Fruit fly (Drosophila melanogaster) whole organism, embryonic: Measurements from ENCODE around the gene ClpX.

Source experiments
- Atf-2 ChIP-seq: fragments of 200-800 bp; sonication (Bioruptor generic); optimal IDR thresholded peaks from 2 replicates; lab custom pipeline; 2016; ENCODE audit warnings: missing biosample characterization, missing genetic modification characterization
- BEAF-32 ChIP-seq: fragments of 200-800 bp; sonication (Bioruptor generic); optimal IDR thresholded peaks from 3 replicates; lab custom pipeline; 2017; ENCODE audit warnings: missing biosample characterization, missing genetic modification characterization, mild to moderate bottlenecking, moderate library complexity, missing genetic modification reagents
- CG10543 ChIP-seq: fragments of 200-800 bp; sonication (Bioruptor generic); optimal IDR thresholded peaks from 3 replicates; lab custom pipeline; 2017; ENCODE audit warnings: missing biosample characterization, mild to moderate bottlenecking, missing genetic modification characterization, moderate library complexity
- CG10979 ChIP-seq: fragments of 200-800 bp; sonication (Bioruptor generic); optimal IDR thresholded peaks from 2 replicates; lab custom pipeline; 2018; ENCODE audit warnings: missing biosample characterization, mild to moderate bottlenecking, missing genetic modification characterization, moderate library complexity
- CG11093 ChIP-seq: fragments of 200-800 bp; sonication (Bioruptor generic); IDR thresholded peaks from 3 replicates; pipeline ENCODE4 v1.3.6; 2022; ENCODE audit warnings: missing biosample characterization, missing genetic modification characterization
- CG11398 ChIP-seq: fragments of 200-800 bp; sonication (Bioruptor generic); optimal IDR thresholded peaks from 2 replicates; lab custom pipeline; 2016; ENCODE audit warnings: missing biosample characterization, missing genetic modification characterization
- CG12236 ChIP-seq: fragments of 200-800 bp; sonication (Bioruptor generic); optimal IDR thresholded peaks from 2 replicates; lab custom pipeline; 2016; ENCODE audit warnings: missing biosample characterization, missing genetic modification characterization
- CG13894 ChIP-seq: fragments of 200-800 bp; sonication (Bioruptor generic); optimal IDR thresholded peaks from 3 replicates; lab custom pipeline; 2018; ENCODE audit warnings: missing biosample characterization, mild to moderate bottlenecking, missing genetic modification characterization, moderate library complexity
- CG14667 ChIP-seq: fragments of 200-800 bp; sonication (Bioruptor generic); IDR thresholded peaks from 2 replicates; pipeline ENCODE4 v1.3.6; 2022; ENCODE audit warnings: missing biosample characterization, missing genetic modification characterization
- CG15514 ChIP-seq: fragments of 200-800 bp; sonication (Bioruptor generic); optimal IDR thresholded peaks from 3 replicates; lab custom pipeline; 2017; ENCODE audit warnings: missing biosample characterization, missing genetic modification characterization, mild to moderate bottlenecking, moderate library complexity, missing genetic modification reagents
- CG17359 ChIP-seq: fragments of 200-800 bp; sonication (Bioruptor generic); optimal IDR thresholded peaks from 3 replicates; lab custom pipeline; 2018; ENCODE audit warnings: missing biosample characterization, mild to moderate bottlenecking, missing genetic modification characterization, moderate library complexity
- CG17568 ChIP-seq: fragments of 200-800 bp; sonication (Bioruptor generic); optimal IDR thresholded peaks from 2 replicates; lab custom pipeline; 2018; ENCODE audit warnings: missing biosample characterization, mild to moderate bottlenecking, missing genetic modification characterization, moderate library complexity
- CG2712 ChIP-seq: fragments of 200-800 bp; optimal IDR thresholded peaks from 3 replicates; lab custom pipeline; 2019; ENCODE audit warnings: missing biosample characterization, mild to moderate bottlenecking, missing genetic modification characterization, moderate library complexity
- CG6813 ChIP-seq: fragments of 200-800 bp; sonication (Bioruptor generic); optimal IDR thresholded peaks from 2 replicates; lab custom pipeline; 2017; ENCODE audit warnings: missing biosample characterization, missing genetic modification characterization, mild to moderate bottlenecking, moderate library complexity, missing genetic modification reagents
- CG7372 ChIP-seq: fragments of 200-800 bp; sonication (Bioruptor generic); IDR thresholded peaks from 2 replicates; pipeline ENCODE4 v1.3.6; 2022; ENCODE audit warnings: missing biosample characterization, missing genetic modification characterization
- CG7987 ChIP-seq: fragments of 200-800 bp; sonication (Bioruptor generic); optimal IDR thresholded peaks from 2 replicates; lab custom pipeline; 2018; ENCODE audit warnings: missing biosample characterization, mild to moderate bottlenecking, missing genetic modification characterization, moderate library complexity
- CG8944 ChIP-seq: fragments of 200-800 bp; sonication (Bioruptor generic); optimal IDR thresholded peaks from 3 replicates; lab custom pipeline; 2016; ENCODE audit warnings: missing biosample characterization, missing genetic modification characterization
- CHES-1-like ChIP-seq: fragments of 200-800 bp; sonication (Bioruptor generic); optimal IDR thresholded peaks from 2 replicates; lab custom pipeline; 2016; ENCODE audit warnings: missing biosample characterization, missing genetic modification characterization
- Dek ChIP-seq: fragments of 200-800 bp; sonication (Bioruptor generic); optimal IDR thresholded peaks from 3 replicates; lab custom pipeline; 2019; ENCODE audit warnings: missing biosample characterization, mild to moderate bottlenecking, missing genetic modification characterization, moderate library complexity
- HHEX ChIP-seq: fragments of 200-800 bp; sonication (Bioruptor generic); optimal IDR thresholded peaks from 3 replicates; lab custom pipeline; 2017; ENCODE audit warnings: missing biosample characterization, mild to moderate bottlenecking, missing genetic modification characterization, missing genetic modification reagents
- HmgZ ChIP-seq: fragments of 200-800 bp; sonication (Bioruptor generic); optimal IDR thresholded peaks from 2 replicates; lab custom pipeline; 2018; ENCODE audit warnings: missing biosample characterization, mild to moderate bottlenecking, missing genetic modification characterization
- Med ChIP-seq: fragments of 200-800 bp; sonication (Bioruptor generic); peaks from one replicate; lab custom pipeline; 2016; ENCODE audit warnings: missing biosample characterization, missing genetic modification characterization, mild to moderate bottlenecking, inconsistent platforms, moderate library complexity
- Meics ChIP-seq: fragments of 200-800 bp; sonication (Bioruptor generic); optimal IDR thresholded peaks from 2 replicates; lab custom pipeline; 2017; ENCODE audit warnings: missing biosample characterization, mild to moderate bottlenecking, missing genetic modification characterization
- Pdp1 ChIP-seq, 2 experiments: fragments of 200-800 bp; sonication (Bioruptor generic); optimal IDR thresholded peaks; 3 replicates each; lab custom pipeline; 2016; ENCODE audit warnings: missing biosample characterization in 2 of 2, missing genetic modification characterization in 2 of 2, mild to moderate bottlenecking in 1 of 2, moderate library complexity in 1 of 2
- Rx ChIP-seq: fragments of 200-800 bp; sonication (Bioruptor generic); IDR thresholded peaks from 2 replicates; pipeline ENCODE4 v1.3.6; 2022; ENCODE audit warnings: missing biosample characterization, missing genetic modification characterization
- Ssrp ChIP-seq: fragments of 200-800 bp; sonication (Bioruptor generic); optimal IDR thresholded peaks from 2 replicates; lab custom pipeline; 2018; ENCODE audit warnings: missing biosample characterization, mild to moderate bottlenecking, missing genetic modification characterization, moderate library complexity
- ato ChIP-seq: fragments of 200-800 bp; sonication (Bioruptor generic); IDR thresholded peaks from 2 replicates; pipeline ENCODE4 v1.3.6; 2022; ENCODE audit warnings: missing biosample characterization, missing genetic modification characterization; ENCODE audit not compliant: partially characterized antibody
- bcd ChIP-seq: fragments of 200-800 bp; sonication (Bioruptor generic); optimal IDR thresholded peaks from 2 replicates; lab custom pipeline; 2017; ENCODE audit warnings: missing biosample characterization, mild to moderate bottlenecking, missing genetic modification characterization
- cad ChIP-seq: fragments of >200 bp; optimal IDR thresholded peaks from 2 replicates; lab custom pipeline; 2017; ENCODE audit warnings: missing biosample characterization, missing genetic modification characterization
- dati ChIP-seq: fragments of 200-800 bp; sonication (Bioruptor generic); IDR thresholded peaks from 2 replicates; pipeline ENCODE4 v1.3.6; 2022; ENCODE audit warnings: missing biosample characterization, missing genetic modification characterization
- dpn ChIP-seq, 2 experiments: fragments of 200-800 bp; sonication (Bioruptor generic); optimal IDR thresholded peaks; 3 replicates each; lab custom pipeline; 2016; ENCODE audit warnings: missing biosample characterization in 2 of 2, missing genetic modification characterization in 2 of 2
- dysf ChIP-seq: fragments of 200-800 bp; sonication (Bioruptor generic); IDR thresholded peaks from 3 replicates; pipeline ENCODE4 v1.3.6; 2022; ENCODE audit warnings: missing biosample characterization, missing genetic modification characterization
- exex ChIP-seq: fragments of 200-800 bp; sonication (Bioruptor generic); optimal IDR thresholded peaks from 4 replicates; lab custom pipeline; 2018; ENCODE audit warnings: missing biosample characterization, mild to moderate bottlenecking, missing genetic modification characterization, moderate library complexity
- insv ChIP-seq, 2 experiments: fragments of 200-800 bp; sonication (Bioruptor generic); optimal IDR thresholded peaks; 3 replicates each; lab custom pipeline; 2016 to 2018; ENCODE audit warnings: missing biosample characterization in 2 of 2, missing genetic modification characterization in 2 of 2
- lilli ChIP-seq: fragments of 200-800 bp; sonication (Bioruptor generic); optimal IDR thresholded peaks from 3 replicates; lab custom pipeline; 2016; ENCODE audit warnings: missing biosample characterization, missing genetic modification characterization
- mam ChIP-seq: fragments of 200-800 bp; sonication (Bioruptor generic); optimal IDR thresholded peaks from 3 replicates; lab custom pipeline; 2016; ENCODE audit warnings: missing biosample characterization, missing genetic modification characterization
- mld ChIP-seq: fragments of 200-800 bp; sonication (Bioruptor generic); IDR thresholded peaks from 3 replicates; pipeline ENCODE4 v1.3.6; 2022; ENCODE audit warnings: missing biosample characterization, missing genetic modification characterization; ENCODE audit not compliant: partially characterized antibody
- nau ChIP-seq: fragments of 200-800 bp; sonication (Bioruptor generic); optimal IDR thresholded peaks from 3 replicates; lab custom pipeline; 2017; ENCODE audit warnings: missing biosample characterization, mild to moderate bottlenecking, missing genetic modification characterization, missing genetic modification reagents
- nom ChIP-seq: fragments of 200-800 bp; sonication (Bioruptor generic); optimal IDR thresholded peaks from 2 replicates; lab custom pipeline; 2017; ENCODE audit warnings: missing biosample characterization, missing genetic modification characterization, mild to moderate bottlenecking, moderate library complexity, missing genetic modification reagents
- otp ChIP-seq: fragments of 200-800 bp; sonication (Bioruptor generic); IDR thresholded peaks from 3 replicates; pipeline ENCODE4, ENCODE4 v1.3.6; 2022; ENCODE audit warnings: missing biosample characterization, missing genetic modification characterization
- pfk ChIP-seq: fragments of 200-800 bp; sonication (Bioruptor generic); optimal IDR thresholded peaks from 2 replicates; lab custom pipeline; 2018; ENCODE audit warnings: missing biosample characterization, mild to moderate bottlenecking, missing genetic modification characterization, moderate library complexity
- pnt ChIP-seq: fragments of 200-800 bp; sonication (Bioruptor generic); optimal IDR thresholded peaks from 3 replicates; lab custom pipeline; 2016; ENCODE audit warnings: missing biosample characterization, missing genetic modification characterization
- sc ChIP-seq, 3 experiments: fragments of >200 bp in 2 of 3; fragments of 200-800 bp in 1 of 3; sonication (Bioruptor generic) in 1 of 3; optimal IDR thresholded peaks; 2 replicates in 2 of 3; 3 replicates in 1 of 3; lab custom pipeline; 2017; ENCODE audit warnings: mild to moderate bottlenecking in 1 of 3, missing biosample characterization in 1 of 3, missing genetic modification characterization in 1 of 3, missing genetic modification reagents in 1 of 3
- ssp ChIP-seq: fragments of 200-800 bp; sonication (Bioruptor generic); IDR thresholded peaks from 2 replicates; pipeline ENCODE4 v1.3.6; 2022; ENCODE audit warnings: missing biosample characterization, missing genetic modification characterization
- trh ChIP-seq: fragments of 200-800 bp; sonication (Bioruptor generic); optimal IDR thresholded peaks from 2 replicates; lab custom pipeline; 2016; ENCODE audit warnings: missing biosample characterization, missing genetic modification characterization

The ClpX gene

dm6 chr3R:19889603-19890187 is 13.8 kb downstream of the ClpX start (continued):
- peak; percentile 69 for TF ChIP-seq exex
- no peak for TF ChIP-seq mld
- TF ChIP-seq CG10543 (GFP tag; lab: Kevin White, UChicago): peak; percentile 80
- peak; percentile 83 for TF ChIP-seq HHEX
- peak in 1 of 2 experiments; percentile 34 for TF ChIP-seq Pdp1 (GFP tag; optimal IDR thresholded peaks at IDR 0.05; lab: Kevin White, UChicago)
- peak; percentile 81 for TF ChIP-seq CG17359 (tag; lab: Kevin White, UChicago)
- TF ChIP-seq CG15514 (GFP tag; lab: Kevin White, UChicago): peak; percentile 71
- no peak for TF ChIP-seq CG14667 (GFP tag; lab: Robert Waterston, UW)
- TF ChIP-seq CHES-1-like (GFP tag; lab: Kevin White, UChicago): no peak
- no peak for TF ChIP-seq nom
- TF ChIP-seq dati: no peak

- TF ChIP-seq Med (GFP tag; lab: Kevin White, UChicago): peak; percentile 46
- TF ChIP-seq CG7372: peak; percentile 94
- TF ChIP-seq CG11093 (GFP tag; lab: Robert Waterston, UW): no peak
- TF ChIP-seq otp (GFP tag; lab: Robert Waterston, UW): no peak
- TF ChIP-seq lilli: no peak
- TF ChIP-seq dpn (GFP tag; optimal IDR thresholded peaks at IDR 0.05; lab: Kevin White, UChicago): no peak
- TF ChIP-seq CG10979 (tag; lab: Kevin White, UChicago): peak; percentile 23
- TF ChIP-seq, all 482 proteins: peak for 3
Observed at dm6 chr3R:19888156-19888784, 15.2 kb downstream of the ClpX start, which contains the start of gene ninaE. Gene ninaE, minus strand, starts transcription at chr3R:19888206.

dm6 chr3R:19880431-19880939 is 23.0 kb downstream of the ClpX start:
- TF ChIP-seq CG6813 (peak; percentile 56), CG7987 (GFP tag; lab: Kevin White, UChicago) (no peak), Rx (GFP tag; lab: Robert Waterston, UW) (no peak), ssp (GFP tag; lab: Robert Waterston, UW) (0 out of 2 replicates have a peak, but pooled peaks have one; percentile 10), CG2712 (tag; lab: Kevin White, UChicago) (peak; percentile 60), ato (GFP tag; lab: Robert Waterston, UW) (no peak; the same call in 1 of the 2 replicates), mam (GFP tag; lab: Kevin White, UChicago) (peak; percentile 48), dysf (GFP tag; lab: Robert Waterston, UW) (peak; percentile 53; the same call in 1 of the 3 replicates), Atf-2 (GFP tag; lab: Kevin White, UChicago) (no peak), bcd (GFP tag; lab: Kevin White, UChicago) (peak; percentile 66), CG12236 (GFP tag; lab: Kevin White, UChicago) (no peak), CG11398 (GFP tag; lab: Kevin White, UChicago) (no peak), sc (optimal IDR thresholded peaks at IDR 0.05; lab: Kevin White, UChicago) (no peak), sc (GFP tag; optimal IDR thresholded peaks at IDR 0.05; lab: Kevin White, UChicago) (no peak), CG17568 (no peak), Ssrp (tag; lab: Kevin White, UChicago) (peak; percentile 38), pfk (GFP tag; lab: Kevin White, UChicago) (no peak), insv (GFP tag; optimal IDR thresholded peaks at IDR 0.05; lab: Kevin White, UChicago) (no peak), pnt (peak; percentile 1), trh (GFP tag; lab: Kevin White, UChicago) (peak; percentile 4), Meics (peak; percentile 67), cad (GFP tag; lab: Kevin White, UChicago) (no peak), CG13894 (no peak), dpn (GFP tag; optimal IDR thresholded peaks at IDR 0.05; lab: Kevin White, UChicago) (peak; percentile 32 to 38), Dek (peak; percentile 27), HmgZ (tag; lab: Kevin White, UChicago) (peak; percentile 54), BEAF-32 (GFP tag; lab: Kevin White, UChicago) (no peak), CG8944 (peak; percentile 8), nau (GFP tag; lab: Kevin White, UChicago) (no peak)
